Worm (Caenorhabditis elegans): ENCODE results near the gene K01D12.5.

ce11 chrV:12412321-12412720 is 14.7 kb downstream of the K01D12.5 start:
- TF ChIP-seq M03D4.4 (tag; optimal IDR thresholded peaks at IDR 0.05) (no peak), cnd-1 (tag; optimal IDR thresholded peaks at IDR 0.05) (no peak)

Measured in whole organism, mixed stage, embryonic.